Worm (Caenorhabditis elegans) whole organism, L1 larva: ENCODE results near the gene nhr-157.
A peak's percentile ranks its signal among the peaks of the same experiment; 100 is the strongest.

Experiments
- C16A3.4 ChIP-seq: fragments of 150-350 bp; optimal IDR thresholded peaks from 2 replicates; lab custom pipeline; 2014; ENCODE audit warnings: missing biosample characterization, missing genetic modification characterization
- aha-1 ChIP-seq: fragments of 150-350 bp; optimal IDR thresholded peaks from 2 replicates; lab custom pipeline; 2014; ENCODE audit warnings: missing biosample characterization, missing genetic modification characterization
- ama-1 ChIP-seq: fragments of 150-350 bp; optimal IDR thresholded peaks from 2 replicates; lab custom pipeline; 2014
- ceh-8 ChIP-seq: fragments of 200-800 bp; sonication (Bioruptor generic); optimal IDR thresholded peaks from 2 replicates; lab custom pipeline; 2018; ENCODE audit warnings: mild to moderate bottlenecking, missing genetic modification characterization, moderate library complexity, missing compliant biosample characterization
- ceh-82 ChIP-seq, 3 experiments: fragments of 150-350 bp in 1 of 3; sonication (generic microtip) in 2 of 3; optimal IDR thresholded peaks; 2 replicates each; lab custom pipeline; 2014 to 2017; ENCODE audit warnings: missing biosample characterization in 3 of 3, missing genetic modification characterization in 3 of 3
- ces-1 ChIP-seq: fragments of 150-350 bp; optimal IDR thresholded peaks from 2 replicates; lab custom pipeline; 2014; ENCODE audit warnings: missing biosample characterization, missing genetic modification reagents, missing genetic modification characterization
- dpl-1 ChIP-seq, 3 experiments: fragments of 150-350 bp in 2 of 3; sonication (generic microtip) in 1 of 3; optimal IDR thresholded peaks; 2 replicates each; lab custom pipeline; 2014 to 2017; ENCODE audit warnings: missing biosample characterization in 3 of 3, missing genetic modification characterization in 3 of 3, missing genetic modification reagents in 3 of 3
- dsc-1 ChIP-seq: sonication (generic microtip); optimal IDR thresholded peaks from 2 replicates; lab custom pipeline; 2016; ENCODE audit warnings: mild to moderate bottlenecking, missing genetic modification characterization, missing compliant biosample characterization
- efl-3 ChIP-seq: fragments of 200-800 bp; sonication (Bioruptor generic); optimal IDR thresholded peaks from 2 replicates; lab custom pipeline; 2018; ENCODE audit warnings: mild to moderate bottlenecking, missing genetic modification characterization, missing compliant biosample characterization
- egl-13 ChIP-seq: sonication (generic microtip); optimal IDR thresholded peaks from 2 replicates; lab custom pipeline; 2016; ENCODE audit warnings: missing genotype, missing genetic modification reagents, missing genetic modification characterization, missing compliant biosample characterization
- elt-2 ChIP-seq: sonication (generic microtip); optimal IDR thresholded peaks from 2 replicates; lab custom pipeline; 2016; ENCODE audit warnings: missing genetic modification characterization, mild to moderate bottlenecking, inconsistent platforms, missing compliant biosample characterization, missing genetic modification reagents
- ets-5 ChIP-seq: fragments of 200-800 bp; sonication (Bioruptor generic); IDR thresholded peaks from 2 replicates; pipeline ENCODE4 v1.3.6; 2022; ENCODE audit warnings: missing genetic modification characterization, missing compliant biosample characterization
- fkh-4 ChIP-seq: sonication (generic microtip); optimal IDR thresholded peaks from 2 replicates; lab custom pipeline; 2016; ENCODE audit warnings: missing compliant biosample characterization, missing genetic modification characterization, borderline replicate concordance
- fkh-8 ChIP-seq: sonication (generic microtip); optimal IDR thresholded peaks from 2 replicates; lab custom pipeline; 2016; ENCODE audit warnings: mild to moderate bottlenecking, missing genetic modification characterization, missing compliant biosample characterization
- fos-1 ChIP-seq: fragments of 150-350 bp; optimal IDR thresholded peaks from 2 replicates; lab custom pipeline; 2014; ENCODE audit warnings: missing biosample characterization, missing genetic modification characterization
- grh-1 ChIP-seq: fragments of 200-800 bp; sonication (Bioruptor generic); IDR thresholded peaks from 2 replicates; pipeline ENCODE4 v1.3.6; 2022; ENCODE audit warnings: missing genetic modification reagents, missing genetic modification characterization, missing compliant biosample characterization
- hlh-4 ChIP-seq: sonication (generic microtip); optimal IDR thresholded peaks from 2 replicates; lab custom pipeline; 2016; ENCODE audit warnings: mild to moderate bottlenecking, missing genetic modification characterization, missing compliant biosample characterization
- lin-14 ChIP-seq: fragments of 200-800 bp; sonication (Bioruptor generic); optimal IDR thresholded peaks from 2 replicates; lab custom pipeline; 2018; ENCODE audit warnings: mild to moderate bottlenecking, missing genetic modification characterization, moderate library complexity, missing compliant biosample characterization
- lin-35 ChIP-seq, 2 experiments: fragments of 150-350 bp; optimal IDR thresholded peaks; 2 replicates each; lab custom pipeline; 2014; ENCODE audit warnings: missing biosample characterization in 2 of 2, missing genetic modification characterization in 2 of 2, missing genetic modification reagents in 2 of 2
- lin-39 ChIP-seq: fragments of 150-350 bp; optimal IDR thresholded peaks from 2 replicates; lab custom pipeline; 2014; ENCODE audit warnings: missing biosample characterization, missing genetic modification reagents, missing genetic modification characterization
- lsy-2 ChIP-seq, 2 experiments: fragments of 150-350 bp; optimal IDR thresholded peaks; 2 replicates each; lab custom pipeline; 2014; ENCODE audit warnings: missing biosample characterization in 2 of 2, missing genetic modification characterization in 2 of 2
- mab-9 ChIP-seq: fragments of 200-800 bp; sonication (Bioruptor generic); IDR thresholded peaks from 2 replicates; pipeline ENCODE4 v1.3.6; 2022; ENCODE audit warnings: missing genetic modification reagents, missing genetic modification characterization, missing compliant biosample characterization
- mep-1 ChIP-seq: fragments of 150-350 bp; optimal IDR thresholded peaks from 2 replicates; lab custom pipeline; 2014; ENCODE audit warnings: missing biosample characterization, missing genetic modification characterization
- nhr-11 ChIP-seq: fragments of 150-350 bp; optimal IDR thresholded peaks from 2 replicates; lab custom pipeline; 2014; ENCODE audit warnings: missing biosample characterization, missing genetic modification characterization
- nhr-19 ChIP-seq: fragments of 200-800 bp; sonication (Bioruptor generic); conservative IDR thresholded peaks from 2 replicates; pipeline ENCODE4 v1.3.6; 2022; ENCODE audit warnings: missing genetic modification characterization, missing compliant biosample characterization
- nhr-20 ChIP-seq: sonication (generic microtip); optimal IDR thresholded peaks from 2 replicates; lab custom pipeline; 2016; ENCODE audit warnings: mild to moderate bottlenecking, missing genetic modification characterization, missing compliant biosample characterization
- nhr-47 ChIP-seq: sonication (generic microtip); optimal IDR thresholded peaks from 2 replicates; lab custom pipeline; 2016; ENCODE audit warnings: mild to moderate bottlenecking, missing genetic modification characterization, moderate library complexity, missing compliant biosample characterization
- nhr-71 ChIP-seq: sonication (generic microtip); optimal IDR thresholded peaks from 2 replicates; lab custom pipeline; 2016; ENCODE audit warnings: mild to moderate bottlenecking, missing genetic modification characterization, moderate library complexity, missing compliant biosample characterization
- nhr-77 ChIP-seq: fragments of 150-350 bp; optimal IDR thresholded peaks from 2 replicates; lab custom pipeline; 2014; ENCODE audit warnings: missing biosample characterization, missing genetic modification characterization
- nhr-84 ChIP-seq: sonication (generic microtip); optimal IDR thresholded peaks from 2 replicates; lab custom pipeline; 2017; ENCODE audit warnings: missing biosample characterization, missing genetic modification characterization
- nhr-85 ChIP-seq: sonication (generic microtip); peaks from one replicate; lab custom pipeline; 2016; ENCODE audit warnings: missing genetic modification characterization, inconsistent platforms, missing compliant biosample characterization
- nhr-90 ChIP-seq: sonication (generic microtip); optimal IDR thresholded peaks from 2 replicates; lab custom pipeline; 2016; ENCODE audit warnings: mild to moderate bottlenecking, missing genetic modification characterization, missing compliant biosample characterization; ENCODE audit not compliant: poor library complexity
- pax-3 ChIP-seq: fragments of 200-800 bp; sonication (Bioruptor generic); optimal IDR thresholded peaks from 2 replicates; lab custom pipeline; 2018; ENCODE audit warnings: mild to moderate bottlenecking, missing genetic modification characterization, moderate library complexity, missing compliant biosample characterization
- rnt-1 ChIP-seq: sonication (generic microtip); optimal IDR thresholded peaks from 2 replicates; lab custom pipeline; 2016; ENCODE audit warnings: mild to moderate bottlenecking, missing genetic modification characterization, moderate library complexity, missing compliant biosample characterization
- snpc-4 ChIP-seq: fragments of 150-350 bp; optimal IDR thresholded peaks from 2 replicates; lab custom pipeline; 2014; ENCODE audit warnings: missing biosample characterization, missing genetic modification characterization
- sox-4 ChIP-seq: sonication (generic microtip); optimal IDR thresholded peaks from 2 replicates; lab custom pipeline; 2016; ENCODE audit warnings: missing genetic modification characterization, missing compliant biosample characterization
- sup-37 ChIP-seq: fragments of 200-800 bp; sonication (Bioruptor generic); optimal IDR thresholded peaks from 2 replicates; lab custom pipeline; 2018; ENCODE audit warnings: mild to moderate bottlenecking, missing genetic modification characterization, missing compliant biosample characterization
- swsn-7 ChIP-seq: sonication (generic microtip); optimal IDR thresholded peaks from 2 replicates; lab custom pipeline; 2016; ENCODE audit warnings: missing genetic modification characterization, missing compliant biosample characterization
- tbx-2 ChIP-seq: sonication (generic microtip); optimal IDR thresholded peaks from 2 replicates; lab custom pipeline; 2016; ENCODE audit warnings: missing genetic modification characterization, missing compliant biosample characterization
- tlp-1 ChIP-seq: fragments of 150-350 bp; optimal IDR thresholded peaks from 2 replicates; lab custom pipeline; 2014; ENCODE audit warnings: missing biosample characterization, missing genetic modification characterization
- unc-98 ChIP-seq: fragments of 200-800 bp; sonication (Bioruptor generic); IDR thresholded peaks from 2 replicates; pipeline ENCODE4 v1.3.6; 2022; ENCODE audit warnings: missing genetic modification characterization, missing compliant biosample characterization
- xbp-1 ChIP-seq: sonication (generic microtip); optimal IDR thresholded peaks from 2 replicates; lab custom pipeline; 2016; ENCODE audit warnings: missing genetic modification characterization, missing compliant biosample characterization
- ztf-11 ChIP-seq, 2 experiments: sonication (generic microtip); optimal IDR thresholded peaks; 2 replicates each; lab custom pipeline; 2016 to 2017; ENCODE audit warnings: missing genetic modification characterization in 2 of 2, missing biosample characterization in 1 of 2, missing compliant biosample characterization in 1 of 2

Gene nhr-157

DNA sequence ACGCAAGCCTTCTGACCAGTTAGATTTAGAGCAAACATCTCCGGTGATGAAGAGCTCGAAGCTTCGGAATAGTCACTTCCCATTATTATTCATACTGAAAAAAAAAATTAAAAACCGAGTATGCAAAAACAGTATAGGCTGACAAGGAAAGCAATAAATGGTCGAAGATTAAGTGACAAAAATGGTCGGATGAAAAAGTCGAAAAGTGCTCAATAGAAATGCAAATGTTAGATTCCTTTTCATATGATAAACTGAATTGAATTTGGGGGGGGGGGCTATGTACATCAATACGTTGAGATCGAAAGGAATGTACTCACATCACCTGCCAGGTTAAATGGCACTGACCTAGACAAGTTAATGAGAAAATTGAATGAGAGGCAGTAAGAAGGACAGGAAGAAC, 6.0 kb downstream of the nhr-157 start, which contains the start of gene nhr-187:
nhr-187 (minus strand) TSS at position 101 of the 400 bp plus-strand sequence.
- TF ChIP-seq ceh-82 (tag; optimal IDR thresholded peaks at IDR 0.05; lab: Kevin White, UChicago), result no peak
- TF ChIP-seq hlh-4, result no peak
- TF ChIP-seq elt-2 (tag; lab: Kevin White, UChicago), result no peak
- TF ChIP-seq efl-3, result no peak
- no peak for TF ChIP-seq aha-1 (tag; lab: Kevin White, UChicago)
- TF ChIP-seq nhr-84, result no peak
- no peak for TF ChIP-seq lsy-2 (tag; optimal IDR thresholded peaks at IDR 0.05; lab: Kevin White, UChicago)
- no peak for TF ChIP-seq ceh-8
- TF ChIP-seq nhr-77, result no peak

DNA sequence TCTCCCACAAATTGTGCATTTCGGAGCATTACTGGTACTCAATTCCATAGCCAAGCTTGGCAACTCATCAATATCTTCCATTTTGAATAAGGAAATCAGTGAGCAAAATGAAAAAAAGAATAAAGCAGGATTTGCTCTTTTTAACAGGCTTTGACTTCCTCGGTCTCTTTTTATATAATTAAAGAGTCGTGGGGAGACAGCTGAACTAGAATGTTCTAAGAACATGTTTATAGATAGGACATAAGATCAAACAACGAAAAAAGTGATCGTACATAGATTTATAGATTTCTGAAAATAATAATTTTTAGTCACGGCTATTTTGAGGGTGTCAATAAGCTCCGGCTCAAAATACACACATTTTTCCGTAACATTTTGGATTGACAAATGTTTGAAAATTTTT, 8.7 kb downstream of the nhr-157 start, which contains the start of gene nhr-189:
nhr-189 (minus strand) TSS at position 121 of the 400 bp plus-strand sequence.
- TF ChIP-seq fkh-8 (tag; lab: Kevin White, UChicago) (peak; percentile 69), hlh-4 (peak; percentile 18), xbp-1 (tag; lab: Kevin White, UChicago) (no peak), dsc-1 (tag; lab: Kevin White, UChicago) (peak; percentile 62), unc-98 (no peak), nhr-71 (tag; lab: Kevin White, UChicago) (peak; percentile 32), nhr-47 (tag; lab: Kevin White, UChicago) (peak; percentile 12), ceh-8 (no peak)

DNA sequence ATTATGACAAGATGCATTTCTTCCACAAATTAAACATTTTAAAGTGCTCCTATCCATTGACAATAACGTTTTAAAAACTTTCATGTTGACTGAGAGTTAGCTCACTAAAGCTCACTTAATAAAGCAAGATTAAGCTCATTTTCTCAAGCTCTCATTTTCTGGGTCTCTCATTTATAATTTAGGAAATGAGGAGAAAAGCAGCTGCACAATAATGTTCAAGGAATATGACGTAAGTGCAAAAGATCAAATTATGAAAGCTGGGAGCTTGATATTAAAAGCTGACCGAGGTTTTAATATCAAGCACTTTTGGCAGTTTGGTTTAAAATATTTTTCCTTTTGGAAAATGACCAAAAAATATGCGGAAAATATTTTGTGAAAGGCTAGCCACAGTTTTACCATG, 11.0 kb downstream of the nhr-157 start, which contains the start of gene nhr-188:
nhr-188 (minus strand) TSS at position 84 of the 400 bp plus-strand sequence.
- TF ChIP-seq nhr-71 (tag; lab: Kevin White, UChicago) (peak; percentile 45), nhr-47 (tag; lab: Kevin White, UChicago) (peak; percentile 43), fkh-8 (tag; lab: Kevin White, UChicago) (peak; percentile 72), ets-5 (GFP tag; lab: Robert Waterston, UW) (no peak), dsc-1 (tag; lab: Kevin White, UChicago) (peak; percentile 86)

DNA sequence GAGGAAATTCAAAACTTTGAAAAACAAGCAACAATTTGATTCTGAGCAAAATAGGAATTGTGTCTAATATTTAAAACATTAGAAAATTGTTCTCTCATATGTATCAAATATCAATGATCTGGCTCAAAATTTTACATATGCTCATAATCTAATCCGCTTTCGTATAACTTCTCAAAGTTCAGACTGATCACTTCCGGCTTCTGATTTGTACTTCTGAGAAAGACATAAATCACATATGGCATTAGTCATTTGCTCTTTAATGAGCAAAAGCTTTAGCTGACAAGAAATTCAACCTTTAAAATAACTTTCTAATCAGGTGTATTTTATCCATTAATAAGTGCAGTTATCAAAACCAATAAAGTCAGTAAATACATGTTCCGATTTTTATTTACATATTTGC, 12.9 kb downstream of the nhr-157 start:
- TF ChIP-seq nhr-90 (tag; lab: Kevin White, UChicago), result no peak
- no peak for TF ChIP-seq dpl-1 (GFP tag; optimal IDR thresholded peaks at IDR 0.05; lab: Kevin White, UChicago)
- no peak for TF ChIP-seq C16A3.4
- TF ChIP-seq ces-1, result no peak
- no peak for TF ChIP-seq ztf-11 (tag; optimal IDR thresholded peaks at IDR 0.05; lab: Kevin White, UChicago)
- no peak for TF ChIP-seq nhr-85
- TF ChIP-seq nhr-19, result peak; percentile 18; the same call in 1 of the 2 replicates
- no peak for TF ChIP-seq tlp-1 (tag; lab: Kevin White, UChicago)
- peak; percentile 97 for TF ChIP-seq fkh-8 (tag; lab: Kevin White, UChicago)
- peak; percentile 17 for TF ChIP-seq pax-3 (tag; lab: Kevin White, UChicago)
- peak; percentile 48 for TF ChIP-seq nhr-20 (tag; lab: Kevin White, UChicago)
- peak; percentile 21 for TF ChIP-seq swsn-7 (tag; lab: Kevin White, UChicago)
- no peak for TF ChIP-seq lin-39
- TF ChIP-seq xbp-1 (tag; lab: Kevin White, UChicago), result no peak
- no peak for TF ChIP-seq rnt-1 (tag; lab: Kevin White, UChicago)
- no peak for TF ChIP-seq mab-9
- no peak for TF ChIP-seq aha-1 (tag; lab: Kevin White, UChicago)
- TF ChIP-seq egl-13 (tag; lab: Kevin White, UChicago), result peak; percentile 41
- peak; percentile 93 for TF ChIP-seq dsc-1 (tag; lab: Kevin White, UChicago)
- no peak for TF ChIP-seq sup-37 (GFP tag; lab: Kevin White, UChicago)
- TF ChIP-seq ama-1, result no peak
- TF ChIP-seq elt-2 (tag; lab: Kevin White, UChicago), result no peak
- peak; percentile 78 for TF ChIP-seq nhr-71 (tag; lab: Kevin White, UChicago)
- TF ChIP-seq mep-1 (tag; lab: Kevin White, UChicago), result no peak
- TF ChIP-seq grh-1, result no peak
- TF ChIP-seq tbx-2 (tag; lab: Kevin White, UChicago), result no peak
- peak; percentile 29 for TF ChIP-seq fos-1 (tag; lab: Kevin White, UChicago)
- no peak for TF ChIP-seq snpc-4 (tag; lab: Kevin White, UChicago)
- TF ChIP-seq lin-35 (GFP tag; optimal IDR thresholded peaks at IDR 0.05; lab: Kevin White, UChicago), result no peak
- TF ChIP-seq nhr-11, result peak; percentile 39
- TF ChIP-seq ceh-8, result peak; percentile 51
- no peak for TF ChIP-seq ceh-82 (tag; optimal IDR thresholded peaks at IDR 0.05; lab: Kevin White, UChicago)
- peak in 1 of 2 experiments; percentile 37 for TF ChIP-seq lsy-2 (tag; optimal IDR thresholded peaks at IDR 0.05; lab: Kevin White, UChicago)
- peak; percentile 31 for TF ChIP-seq lin-14
- TF ChIP-seq nhr-47 (tag; lab: Kevin White, UChicago), result peak; percentile 76
- peak; percentile 45 for TF ChIP-seq sox-4 (tag; lab: Kevin White, UChicago)
- no peak for TF ChIP-seq fkh-4 (tag; lab: Kevin White, UChicago)
- TF ChIP-seq, all 84 proteins: peak for 15
